Fruit fly (Drosophila melanogaster) whole organism, embryonic: ENCODE measurements around the gene CIA30.
A peak's percentile ranks its signal among the peaks of the same experiment; 100 is the strongest.

Experiments
- Adf1 ChIP-seq: fragments of 200-800 bp; sonication (Bioruptor generic); IDR thresholded peaks from 2 replicates; pipeline ENCODE4 v1.3.6; 2022; ENCODE audit warnings: missing biosample characterization, missing genetic modification characterization
- Aef1 ChIP-seq: fragments of 200-800 bp; sonication (Bioruptor generic); IDR thresholded peaks from 3 replicates; pipeline ENCODE4 v1.3.6; 2022; ENCODE audit warnings: missing biosample characterization, missing genetic modification characterization
- Atf-2 ChIP-seq: fragments of 200-800 bp; sonication (Bioruptor generic); optimal IDR thresholded peaks from 2 replicates; lab custom pipeline; 2016; ENCODE audit warnings: missing biosample characterization, missing genetic modification characterization
- CG10979 ChIP-seq: fragments of 200-800 bp; sonication (Bioruptor generic); optimal IDR thresholded peaks from 2 replicates; lab custom pipeline; 2018; ENCODE audit warnings: missing biosample characterization, mild to moderate bottlenecking, missing genetic modification characterization, moderate library complexity
- CG13287 ChIP-seq: fragments of 200-800 bp; sonication (Bioruptor generic); IDR thresholded peaks from 2 replicates; pipeline ENCODE4 v1.3.6; 2022; ENCODE audit warnings: missing biosample characterization, missing genetic modification characterization; ENCODE audit not compliant: partially characterized antibody
- CG13296 ChIP-seq: fragments of 200-800 bp; sonication (Bioruptor generic); optimal IDR thresholded peaks from 3 replicates; lab custom pipeline; 2018; ENCODE audit warnings: missing biosample characterization, mild to moderate bottlenecking, missing genetic modification characterization
- CG17186 ChIP-seq: fragments of 200-800 bp; sonication (Bioruptor generic); optimal IDR thresholded peaks from 3 replicates; lab custom pipeline; 2017; ENCODE audit warnings: missing biosample characterization, missing genetic modification reagents, missing genetic modification characterization
- CG2875 ChIP-seq: fragments of 200-800 bp; sonication (Bioruptor generic); optimal IDR thresholded peaks from 2 replicates; lab custom pipeline; 2017; ENCODE audit warnings: missing biosample characterization, mild to moderate bottlenecking, missing genetic modification characterization, missing genetic modification reagents
- CG4617 ChIP-seq: fragments of 200-800 bp; sonication (Bioruptor generic); optimal IDR thresholded peaks from 3 replicates; lab custom pipeline; 2016; ENCODE audit warnings: missing biosample characterization, missing genetic modification characterization, borderline replicate concordance
- CG5180 ChIP-seq: fragments of 200-800 bp; sonication (Bioruptor generic); optimal IDR thresholded peaks from 3 replicates; lab custom pipeline; 2017; ENCODE audit warnings: missing biosample characterization, missing genetic modification characterization, mild to moderate bottlenecking, moderate library complexity, missing genetic modification reagents
- CG5953 ChIP-seq: fragments of 200-800 bp; sonication (Bioruptor generic); IDR thresholded peaks from 2 replicates; pipeline ENCODE4 v1.3.6; 2022; ENCODE audit warnings: missing biosample characterization, missing genetic modification characterization
- CG7839 ChIP-seq: fragments of 200-800 bp; sonication (Bioruptor generic); optimal IDR thresholded peaks from 3 replicates; lab custom pipeline; 2018; ENCODE audit warnings: missing biosample characterization, mild to moderate bottlenecking, missing genetic modification characterization, moderate library complexity
- CG7928 ChIP-seq: fragments of 200-800 bp; sonication (Bioruptor generic); optimal IDR thresholded peaks from 2 replicates; lab custom pipeline; 2017; ENCODE audit warnings: missing biosample characterization, mild to moderate bottlenecking, missing genetic modification characterization
- CG7963 ChIP-seq: fragments of 200-800 bp; sonication (Bioruptor generic); IDR thresholded peaks from 3 replicates; pipeline ENCODE4 v1.3.6; 2022; ENCODE audit warnings: missing biosample characterization, missing genetic modification characterization; ENCODE audit not compliant: partially characterized antibody
- CG8089 ChIP-seq: fragments of 200-800 bp; sonication (Bioruptor generic); optimal IDR thresholded peaks from 3 replicates; lab custom pipeline; 2016; ENCODE audit warnings: missing biosample characterization, missing genetic modification characterization
- CG8281 ChIP-seq: fragments of 200-800 bp; sonication (Bioruptor generic); optimal IDR thresholded peaks from 2 replicates; lab custom pipeline; 2018; ENCODE audit warnings: missing biosample characterization, mild to moderate bottlenecking, missing genetic modification characterization, moderate library complexity
- CG8290 ChIP-seq, 3 experiments: fragments of 200-800 bp; sonication (Bioruptor generic); optimal IDR thresholded peaks; 2 replicates each; lab custom pipeline; 2016 to 2019; ENCODE audit warnings: missing biosample characterization in 3 of 3, missing genetic modification characterization in 3 of 3, mild to moderate bottlenecking in 2 of 3, moderate library complexity in 1 of 3
- CG9727 ChIP-seq: fragments of 200-800 bp; sonication (Bioruptor generic); optimal IDR thresholded peaks from 3 replicates; lab custom pipeline; 2017; ENCODE audit warnings: missing biosample characterization, mild to moderate bottlenecking, missing genetic modification characterization
- Camta ChIP-seq: fragments of 200-800 bp; sonication (Bioruptor generic); optimal IDR thresholded peaks from 2 replicates; lab custom pipeline; 2016; ENCODE audit warnings: missing biosample characterization, missing genetic modification characterization
- Dad ChIP-seq: fragments of 200-800 bp; sonication (Bioruptor generic); optimal IDR thresholded peaks from 3 replicates; lab custom pipeline; 2016; ENCODE audit warnings: missing biosample characterization, missing genetic modification characterization
- Deaf1 ChIP-seq: fragments of 200-800 bp; optimal IDR thresholded peaks from 3 replicates; lab custom pipeline; 2019; ENCODE audit warnings: missing biosample characterization, mild to moderate bottlenecking, missing genetic modification characterization, moderate library complexity
- ERR ChIP-seq: fragments of 200-800 bp; sonication (Bioruptor generic); optimal IDR thresholded peaks from 2 replicates; lab custom pipeline; 2016; ENCODE audit warnings: missing biosample characterization, missing genetic modification characterization
- Hmr ChIP-seq: fragments of 200-800 bp; sonication (Bioruptor generic); optimal IDR thresholded peaks from 3 replicates; lab custom pipeline; 2017; ENCODE audit warnings: mild to moderate bottlenecking, missing biosample characterization, missing genetic modification reagents, missing genetic modification characterization
- Hr78 ChIP-seq, 2 experiments: fragments of 200-800 bp in 1 of 2; fragments of >200 bp in 1 of 2; sonication (Bioruptor generic) in 1 of 2; optimal IDR thresholded peaks; 2 replicates each; lab custom pipeline; 2017 to 2019; ENCODE audit warnings: missing biosample characterization in 2 of 2, missing genetic modification characterization in 2 of 2, mild to moderate bottlenecking in 1 of 2, moderate library complexity in 1 of 2
- Jarid2 ChIP-seq: fragments of 200-800 bp; sonication (Bioruptor generic); optimal IDR thresholded peaks from 3 replicates; lab custom pipeline; 2017; ENCODE audit warnings: mild to moderate bottlenecking, missing biosample characterization, missing genetic modification reagents, missing genetic modification characterization
- Lim3 ChIP-seq: fragments of 200-800 bp; sonication (Bioruptor generic); IDR thresholded peaks from 2 replicates; pipeline ENCODE4 v1.3.6; 2022; ENCODE audit warnings: missing biosample characterization, missing genetic modification characterization
- Max ChIP-seq: fragments of 200-800 bp; sonication (Bioruptor generic); optimal IDR thresholded peaks from 2 replicates; lab custom pipeline; 2016; ENCODE audit warnings: missing biosample characterization, mild to moderate bottlenecking, missing genetic modification characterization
- Med ChIP-seq: fragments of 200-800 bp; sonication (Bioruptor generic); peaks from one replicate; lab custom pipeline; 2016; ENCODE audit warnings: missing biosample characterization, missing genetic modification characterization, mild to moderate bottlenecking, inconsistent platforms, moderate library complexity
- Scr ChIP-seq: fragments of 200-800 bp; sonication (Bioruptor generic); IDR thresholded peaks from 2 replicates; pipeline ENCODE4 v1.3.6; 2022; ENCODE audit warnings: missing biosample characterization, missing genetic modification characterization; ENCODE audit not compliant: partially characterized antibody
- Sry-δ ChIP-seq: fragments of 200-800 bp; sonication (Bioruptor generic); optimal IDR thresholded peaks from 2 replicates; lab custom pipeline; 2016; ENCODE audit warnings: missing biosample characterization, missing genetic modification characterization
- Trl ChIP-seq, 3 experiments: fragments of >200 bp in 2 of 3; fragments of 200-800 bp in 1 of 3; sonication (Bioruptor generic) in 1 of 3; optimal IDR thresholded peaks; 2 replicates in 1 of 3; 3 replicates in 2 of 3; lab custom pipeline; 2016 to 2017; ENCODE audit warnings: missing biosample characterization in 1 of 3, missing genetic modification characterization in 1 of 3
- Usf ChIP-seq: fragments of 200-800 bp; sonication (Bioruptor generic); optimal IDR thresholded peaks from 2 replicates; lab custom pipeline; 2017; ENCODE audit warnings: missing genotype, missing biosample characterization, missing genetic modification characterization
- ap ChIP-seq: fragments of 200-800 bp; sonication (Bioruptor generic); IDR thresholded peaks from 2 replicates; pipeline ENCODE4 v1.3.6; 2022; ENCODE audit warnings: missing biosample characterization, missing genetic modification characterization
- bsh ChIP-seq, 2 experiments: fragments of 200-800 bp; sonication (Bioruptor generic); optimal IDR thresholded peaks; 2 replicates each; lab custom pipeline; 2017 to 2018; ENCODE audit warnings: mild to moderate bottlenecking in 2 of 2, missing biosample characterization in 2 of 2, missing genetic modification characterization in 2 of 2, moderate library complexity in 1 of 2
- cas ChIP-seq: fragments of 200-800 bp; sonication (Bioruptor generic); IDR thresholded peaks from 2 replicates; pipeline ENCODE4 v1.3.6; 2022; ENCODE audit warnings: missing biosample characterization, missing genetic modification characterization
- crc ChIP-seq: fragments of 200-800 bp; sonication (Bioruptor generic); optimal IDR thresholded peaks from 2 replicates; lab custom pipeline; 2016; ENCODE audit warnings: missing biosample characterization, missing genetic modification characterization
- dmrt11E ChIP-seq: fragments of 200-800 bp; sonication (Bioruptor generic); optimal IDR thresholded peaks from 3 replicates; lab custom pipeline; 2018; ENCODE audit warnings: missing biosample characterization, mild to moderate bottlenecking, missing genetic modification characterization, moderate library complexity
- dpn ChIP-seq, 2 experiments: fragments of 200-800 bp; sonication (Bioruptor generic); optimal IDR thresholded peaks; 3 replicates each; lab custom pipeline; 2016; ENCODE audit warnings: missing biosample characterization in 2 of 2, missing genetic modification characterization in 2 of 2
- hkb ChIP-seq, 2 experiments: fragments of 200-800 bp in 1 of 2; fragments of >200 bp in 1 of 2; sonication (Bioruptor generic) in 1 of 2; IDR thresholded peaks in 1 of 2; optimal IDR thresholded peaks in 1 of 2; 2 replicates each; pipeline versions ENCODE4 v1.3.6 to Lab custom; 2017 to 2022; ENCODE audit warnings: missing biosample characterization in 1 of 2, missing genetic modification characterization in 1 of 2
- nerfin-1 ChIP-seq: fragments of 200-800 bp; sonication (Bioruptor generic); optimal IDR thresholded peaks from 3 replicates; lab custom pipeline; 2019; ENCODE audit warnings: missing biosample characterization, mild to moderate bottlenecking, missing genetic modification characterization, moderate library complexity
- nom ChIP-seq: fragments of 200-800 bp; sonication (Bioruptor generic); optimal IDR thresholded peaks from 2 replicates; lab custom pipeline; 2017; ENCODE audit warnings: missing biosample characterization, missing genetic modification characterization, mild to moderate bottlenecking, moderate library complexity, missing genetic modification reagents
- pros ChIP-seq: fragments of 200-800 bp; sonication (Bioruptor generic); optimal IDR thresholded peaks from 3 replicates; lab custom pipeline; 2019; ENCODE audit warnings: missing biosample characterization, mild to moderate bottlenecking, missing genetic modification characterization, moderate library complexity
- rib ChIP-seq: fragments of 200-800 bp; sonication (Bioruptor generic); IDR thresholded peaks from 2 replicates; pipeline ENCODE4 v1.3.6; 2022; ENCODE audit warnings: missing biosample characterization, missing genetic modification characterization
- so ChIP-seq: fragments of 200-800 bp; sonication (Bioruptor generic); IDR thresholded peaks from 3 replicates; pipeline ENCODE4 v1.3.6; 2022; ENCODE audit warnings: missing biosample characterization, missing genetic modification characterization
- tap ChIP-seq: fragments of 200-800 bp; optimal IDR thresholded peaks from 3 replicates; lab custom pipeline; 2019; ENCODE audit warnings: missing biosample characterization, mild to moderate bottlenecking, missing genetic modification characterization, moderate library complexity
- toy ChIP-seq: fragments of 200-800 bp; sonication (Bioruptor generic); IDR thresholded peaks from 2 replicates; pipeline ENCODE4 v1.3.6; 2022; ENCODE audit warnings: missing biosample characterization, missing genetic modification characterization
- vfl ChIP-seq: fragments of 200-800 bp; sonication (Bioruptor generic); optimal IDR thresholded peaks from 2 replicates; lab custom pipeline; 2016; ENCODE audit warnings: missing biosample characterization, missing genetic modification characterization
- zen ChIP-seq: fragments of 200-800 bp; sonication (Bioruptor generic); optimal IDR thresholded peaks from 3 replicates; lab custom pipeline; 2018; ENCODE audit warnings: missing biosample characterization, mild to moderate bottlenecking, missing genetic modification characterization, moderate library complexity

CIA30 gene

dm6 chr3R:29782367-29782766 is 45.6 kb downstream of the CIA30 start:
- TF ChIP-seq CG13296 (GFP tag; lab: Kevin White, UChicago), result peak; percentile 50
- TF ChIP-seq Sry-δ (GFP tag; lab: Kevin White, UChicago), result no peak
- peak; percentile 15 for TF ChIP-seq CG9727 (GFP tag; lab: Kevin White, UChicago)
- TF ChIP-seq Deaf1 (tag; lab: Kevin White, UChicago), result peak; percentile 74
- 0 out of 3 replicates have a peak, but pooled peaks have one; percentile 29 for TF ChIP-seq so (GFP tag; lab: Robert Waterston, UW)
- peak; percentile 80 to 95 for TF ChIP-seq Trl (optimal IDR thresholded peaks at IDR 0.05; lab: Kevin White, UChicago)
- TF ChIP-seq Trl (GFP tag; optimal IDR thresholded peaks at IDR 0.05; lab: Kevin White, UChicago), result peak; percentile 20
- no peak for TF ChIP-seq CG8290 (GFP tag; optimal IDR thresholded peaks at IDR 0.05; lab: Kevin White, UChicago)
- TF ChIP-seq CG8290 (tag; optimal IDR thresholded peaks at IDR 0.05; lab: Kevin White, UChicago), result peak in 1 of 2 experiments; percentile 61
- TF ChIP-seq rib (GFP tag; lab: Robert Waterston, UW), result peak; percentile 91
- TF ChIP-seq nerfin-1, result no peak
- TF ChIP-seq CG13287, result peak; percentile 63
- TF ChIP-seq Lim3 (GFP tag; lab: Robert Waterston, UW), result no peak
- no peak for TF ChIP-seq Usf (GFP tag; lab: Kevin White, UChicago)
- TF ChIP-seq Max (GFP tag; lab: Kevin White, UChicago), result no peak
- peak; percentile 64 for TF ChIP-seq Med (GFP tag; lab: Kevin White, UChicago)
- no peak for TF ChIP-seq hkb (optimal IDR thresholded peaks at IDR 0.05; lab: Kevin White, UChicago)
- TF ChIP-seq hkb (GFP tag; IDR thresholded peaks at IDR 0.05; lab: Robert Waterston, UW), result peak; percentile 49
- TF ChIP-seq toy (GFP tag; lab: Robert Waterston, UW), result no peak
- TF ChIP-seq Dad (GFP tag; lab: Kevin White, UChicago), result no peak
- no peak for TF ChIP-seq zen
- TF ChIP-seq Scr, result peak; percentile 44; the same call in 1 of the 2 replicates
- peak in 1 of 2 experiments; percentile 26 for TF ChIP-seq bsh (GFP tag; optimal IDR thresholded peaks at IDR 0.05; lab: Kevin White, UChicago)
- no peak for TF ChIP-seq dmrt11E (tag; lab: Kevin White, UChicago)
- TF ChIP-seq CG8089 (GFP tag; lab: Kevin White, UChicago), result no peak
- no peak for TF ChIP-seq CG7928 (GFP tag; lab: Kevin White, UChicago)
- TF ChIP-seq Camta, result no peak
- TF ChIP-seq CG10979 (tag; lab: Kevin White, UChicago), result no peak
- peak in 1 of 2 experiments; percentile 26 for TF ChIP-seq dpn (GFP tag; optimal IDR thresholded peaks at IDR 0.05; lab: Kevin White, UChicago)
- TF ChIP-seq tap (tag; lab: Kevin White, UChicago), result peak; percentile 22
- TF ChIP-seq Hmr, result peak; percentile 45
- TF ChIP-seq CG7963 (GFP tag; lab: Robert Waterston, UW), result 0 out of 3 replicates have a peak, but pooled peaks have one; percentile 37
- TF ChIP-seq Aef1, result peak; percentile 16; the same call in 1 of the 3 replicates
- peak; percentile 80 for TF ChIP-seq nom (GFP tag; lab: Kevin White, UChicago)
- no peak for TF ChIP-seq CG2875 (GFP tag; lab: Kevin White, UChicago)
- TF ChIP-seq crc (GFP tag; lab: Kevin White, UChicago), result no peak
- TF ChIP-seq Jarid2 (GFP tag; lab: Kevin White, UChicago), result peak; percentile 94
- TF ChIP-seq ap (GFP tag; lab: Robert Waterston, UW), result no peak
- no peak for TF ChIP-seq CG8281
- TF ChIP-seq CG7839, result peak; percentile 19
- peak; percentile 16 for TF ChIP-seq ERR (GFP tag; lab: Kevin White, UChicago)
- TF ChIP-seq CG4617 (GFP tag; lab: Kevin White, UChicago), result no peak
- peak; percentile 50; the same call in 1 of the 2 replicates for TF ChIP-seq Adf1 (GFP tag; lab: Robert Waterston, UW)
- TF ChIP-seq Hr78 (GFP tag; optimal IDR thresholded peaks at IDR 0.05; lab: Kevin White, UChicago), result no peak
- no peak for TF ChIP-seq CG17186
- TF ChIP-seq Atf-2 (GFP tag; lab: Kevin White, UChicago), result no peak
- TF ChIP-seq pros, result no peak
- no peak; the same call in 1 of the 2 replicates for TF ChIP-seq CG5953 (GFP tag; lab: Robert Waterston, UW)
- TF ChIP-seq vfl (GFP tag; lab: Kevin White, UChicago), result no peak
- TF ChIP-seq CG5180, result peak; percentile 1
- no peak for TF ChIP-seq cas (GFP tag; lab: Robert Waterston, UW)
